Worm (Caenorhabditis elegans) whole organism, L4 larva: Measurements from ENCODE around the gene C23G10.7.
A peak's percentile ranks its signal among the peaks of the same experiment; 100 is the strongest.

Source experiments
- dve-1 ChIP-seq: sonication (generic microtip); optimal IDR thresholded peaks from 2 replicates; lab custom pipeline; 2017; ENCODE audit warnings: antibody characterized with exemption, mild to moderate bottlenecking, missing genetic modification characterization, missing compliant biosample characterization; ENCODE audit not compliant: insufficient read depth
- fkh-10 ChIP-seq: fragments of 150-350 bp; optimal IDR thresholded peaks from 2 replicates; lab custom pipeline; 2014; ENCODE audit warnings: missing biosample characterization, missing genetic modification reagents, missing genetic modification characterization
- fos-1 ChIP-seq: fragments of 150-350 bp; optimal IDR thresholded peaks from 2 replicates; lab custom pipeline; 2014; ENCODE audit warnings: missing biosample characterization, missing genetic modification characterization

- TF ChIP-seq dve-1 (tag; lab: Kevin White, UChicago), result peak; percentile 69
- TF ChIP-seq fos-1 (tag; lab: Kevin White, UChicago), result no peak
- no peak for TF ChIP-seq fkh-10 (GFP tag; lab: Kevin White, UChicago)
These were observed at the start of gene C23G10.7, which contains the start of gene rpn-2 for ce11 chrIII:6198378-6199234.
